Fruit fly (Drosophila melanogaster) whole organism, embryonic: ENCODE data around the gene CkIIalpha-i3.

Experiments
- CG1603 ChIP-seq: fragments of 200-800 bp; sonication (Bioruptor generic); optimal IDR thresholded peaks from 2 replicates; lab custom pipeline; 2019; ENCODE audit warnings: missing biosample characterization, mild to moderate bottlenecking, missing genetic modification characterization, moderate library complexity
- CG18764 ChIP-seq: fragments of 200-800 bp; sonication (Bioruptor generic); optimal IDR thresholded peaks from 3 replicates; lab custom pipeline; 2016; ENCODE audit warnings: missing biosample characterization, missing genetic modification characterization
- CG4617 ChIP-seq: fragments of 200-800 bp; sonication (Bioruptor generic); optimal IDR thresholded peaks from 3 replicates; lab custom pipeline; 2016; ENCODE audit warnings: missing biosample characterization, missing genetic modification characterization, borderline replicate concordance
- CG6854 ChIP-seq: fragments of 200-800 bp; sonication (Bioruptor generic); optimal IDR thresholded peaks from 3 replicates; lab custom pipeline; 2017; ENCODE audit warnings: missing biosample characterization, mild to moderate bottlenecking, missing genetic modification characterization
- CG9932 ChIP-seq: fragments of 200-800 bp; sonication (Bioruptor generic); IDR thresholded peaks from 2 replicates; pipeline ENCODE4 v1.3.6; 2022; ENCODE audit warnings: missing biosample characterization, missing genetic modification characterization
- D19A ChIP-seq: fragments of 200-800 bp; optimal IDR thresholded peaks from 3 replicates; lab custom pipeline; 2019; ENCODE audit warnings: missing biosample characterization, mild to moderate bottlenecking, missing genetic modification characterization, moderate library complexity
- Dip2 ChIP-seq: fragments of 200-800 bp; sonication (Bioruptor generic); IDR thresholded peaks from 2 replicates; pipeline ENCODE4 v1.3.6; 2022; ENCODE audit warnings: missing biosample characterization, missing genetic modification characterization
- Sox102F ChIP-seq: fragments of 200-800 bp; sonication (Bioruptor generic); optimal IDR thresholded peaks from 2 replicates; lab custom pipeline; 2018; ENCODE audit warnings: missing biosample characterization, mild to moderate bottlenecking, missing genetic modification characterization, moderate library complexity
- ara ChIP-seq: fragments of 200-800 bp; sonication (Bioruptor generic); IDR thresholded peaks from 2 replicates; pipeline ENCODE4 v1.3.6; 2022; ENCODE audit warnings: missing biosample characterization, missing genetic modification characterization
- exex ChIP-seq: fragments of 200-800 bp; sonication (Bioruptor generic); optimal IDR thresholded peaks from 4 replicates; lab custom pipeline; 2018; ENCODE audit warnings: missing biosample characterization, mild to moderate bottlenecking, missing genetic modification characterization, moderate library complexity
- odd ChIP-seq: fragments of 200-800 bp; sonication (Bioruptor generic); optimal IDR thresholded peaks from 2 replicates; lab custom pipeline; 2017; ENCODE audit warnings: missing biosample characterization, mild to moderate bottlenecking, missing genetic modification characterization
- peb ChIP-seq: fragments of 200-800 bp; sonication (Bioruptor generic); IDR thresholded peaks from 2 replicates; pipeline ENCODE4 v1.3.6; 2022; ENCODE audit warnings: missing biosample characterization, missing genetic modification characterization
- psq ChIP-seq: fragments of 200-800 bp; sonication (Bioruptor generic); optimal IDR thresholded peaks from 2 replicates; lab custom pipeline; 2017; ENCODE audit warnings: missing biosample characterization, missing genetic modification characterization
- sug ChIP-seq: fragments of 200-800 bp; optimal IDR thresholded peaks from 2 replicates; lab custom pipeline; 2019; ENCODE audit warnings: missing biosample characterization, mild to moderate bottlenecking, missing genetic modification characterization, moderate library complexity

dm6 chr3L:692699-693098 lies 17.7 kb downstream of the CkIIalpha-i3 start, which contains the start of gene Vti1a:
- TF ChIP-seq Sox102F (GFP tag; lab: Kevin White, UChicago): no peak
- TF ChIP-seq CG18764 (GFP tag; lab: Kevin White, UChicago): no peak
- peak; percentile 11 for TF ChIP-seq sug (tag; lab: Kevin White, UChicago)
- peak; percentile 62 for TF ChIP-seq CG4617 (GFP tag; lab: Kevin White, UChicago)
- TF ChIP-seq D19A (tag; lab: Kevin White, UChicago): no peak
- TF ChIP-seq Dip2 (GFP tag; lab: Robert Waterston, UW): no peak
- TF ChIP-seq CG6854: no peak
- TF ChIP-seq psq (GFP tag; lab: Kevin White, UChicago): no peak
- TF ChIP-seq peb (GFP tag; lab: Robert Waterston, UW): no peak
- peak; percentile 64 for TF ChIP-seq CG1603 (tag; lab: Kevin White, UChicago)
- no peak for TF ChIP-seq ara
- no peak for TF ChIP-seq CG9932 (GFP tag; lab: Robert Waterston, UW)
- TF ChIP-seq odd (GFP tag; lab: Kevin White, UChicago): no peak
- TF ChIP-seq exex (tag; lab: Kevin White, UChicago): no peak
